Fruit fly (Drosophila melanogaster) whole organism, embryonic: ENCODE results near the gene CG15530.

Experiments used
- Aef1 ChIP-seq: fragments of 200-800 bp; sonication (Bioruptor generic); IDR thresholded peaks from 3 replicates; pipeline ENCODE4 v1.3.6; 2022; ENCODE audit warnings: missing biosample characterization, missing genetic modification characterization
- CG11093 ChIP-seq: fragments of 200-800 bp; sonication (Bioruptor generic); IDR thresholded peaks from 3 replicates; pipeline ENCODE4 v1.3.6; 2022; ENCODE audit warnings: missing biosample characterization, missing genetic modification characterization
- CG11504 ChIP-seq: fragments of 200-800 bp; sonication (Bioruptor generic); optimal IDR thresholded peaks from 3 replicates; lab custom pipeline; 2019; ENCODE audit warnings: missing biosample characterization, mild to moderate bottlenecking, missing genetic modification characterization, moderate library complexity
- CG12659 ChIP-seq: fragments of 200-800 bp; sonication (Bioruptor generic); optimal IDR thresholded peaks from 3 replicates; lab custom pipeline; 2017; ENCODE audit warnings: mild to moderate bottlenecking, missing biosample characterization, missing genetic modification reagents, missing genetic modification characterization
- CG12769 ChIP-seq: fragments of 200-800 bp; sonication (Bioruptor generic); optimal IDR thresholded peaks from 2 replicates; lab custom pipeline; 2019; ENCODE audit warnings: missing biosample characterization, mild to moderate bottlenecking, missing genetic modification characterization, moderate library complexity
- CG16779 ChIP-seq: fragments of 200-800 bp; sonication (Bioruptor generic); IDR thresholded peaks from 2 replicates; pipeline ENCODE4 v1.3.6; 2022; ENCODE audit warnings: missing biosample characterization, missing genetic modification characterization
- CG17385 ChIP-seq: fragments of 200-800 bp; sonication (Bioruptor generic); optimal IDR thresholded peaks from 3 replicates; lab custom pipeline; 2018; ENCODE audit warnings: missing biosample characterization, mild to moderate bottlenecking, missing genetic modification characterization
- CG17912 ChIP-seq: fragments of 200-800 bp; sonication (Bioruptor generic); optimal IDR thresholded peaks from 2 replicates; lab custom pipeline; 2018; ENCODE audit warnings: missing biosample characterization, mild to moderate bottlenecking, missing genetic modification characterization
- CG18262 ChIP-seq: fragments of 200-800 bp; optimal IDR thresholded peaks from 3 replicates; lab custom pipeline; 2019; ENCODE audit warnings: missing biosample characterization, mild to moderate bottlenecking, missing genetic modification characterization, moderate library complexity
- CG2116 ChIP-seq: fragments of 200-800 bp; sonication (Bioruptor generic); optimal IDR thresholded peaks from 3 replicates; lab custom pipeline; 2018; ENCODE audit warnings: missing biosample characterization, mild to moderate bottlenecking, missing genetic modification characterization
- CG2712 ChIP-seq: fragments of 200-800 bp; optimal IDR thresholded peaks from 3 replicates; lab custom pipeline; 2019; ENCODE audit warnings: missing biosample characterization, mild to moderate bottlenecking, missing genetic modification characterization, moderate library complexity
- CG31441 ChIP-seq: fragments of 200-800 bp; sonication (Bioruptor generic); IDR thresholded peaks from 2 replicates; pipeline ENCODE4 v1.3.6; 2022; ENCODE audit warnings: missing biosample characterization, missing genetic modification characterization
- CG32772 ChIP-seq: fragments of 200-800 bp; sonication (Bioruptor generic); IDR thresholded peaks from 2 replicates; pipeline ENCODE4 v1.3.6; 2022; ENCODE audit warnings: missing biosample characterization, missing genetic modification characterization
- CG3407 ChIP-seq: fragments of 200-800 bp; sonication (Bioruptor generic); optimal IDR thresholded peaks from 2 replicates; lab custom pipeline; 2018; ENCODE audit warnings: missing biosample characterization, mild to moderate bottlenecking, missing genetic modification characterization
- CG6175 ChIP-seq: fragments of 200-800 bp; sonication (Bioruptor generic); IDR thresholded peaks from 3 replicates; pipeline ENCODE4 v1.3.6; 2022; ENCODE audit warnings: missing biosample characterization, missing genetic modification characterization
- CG6791 ChIP-seq: fragments of 200-800 bp; sonication (Bioruptor generic); IDR thresholded peaks from 3 replicates; pipeline ENCODE4 v1.3.6; 2022; ENCODE audit warnings: missing biosample characterization, missing genetic modification characterization; ENCODE audit not compliant: partially characterized antibody
- CG7357 ChIP-seq: fragments of 200-800 bp; sonication (Bioruptor generic); IDR thresholded peaks from 3 replicates; pipeline ENCODE4 v1.3.6; 2022; ENCODE audit warnings: missing biosample characterization, missing genetic modification characterization
- CG7963 ChIP-seq: fragments of 200-800 bp; sonication (Bioruptor generic); IDR thresholded peaks from 3 replicates; pipeline ENCODE4 v1.3.6; 2022; ENCODE audit warnings: missing biosample characterization, missing genetic modification characterization; ENCODE audit not compliant: partially characterized antibody
- CG8924 ChIP-seq: fragments of 200-800 bp; optimal IDR thresholded peaks from 3 replicates; lab custom pipeline; 2019; ENCODE audit warnings: missing biosample characterization, mild to moderate bottlenecking, missing genetic modification characterization, moderate library complexity
- Dref ChIP-seq: fragments of 200-800 bp; sonication (Bioruptor generic); IDR thresholded peaks from 2 replicates; pipeline ENCODE4 v1.3.6; 2022; ENCODE audit warnings: missing biosample characterization, missing genetic modification characterization
- Hsf ChIP-seq: fragments of 200-800 bp; sonication (Bioruptor generic); optimal IDR thresholded peaks from 3 replicates; lab custom pipeline; 2016; ENCODE audit warnings: missing biosample characterization, missing genetic modification characterization
- Rfx ChIP-seq: fragments of 200-800 bp; sonication (Bioruptor generic); IDR thresholded peaks from 2 replicates; pipeline ENCODE4 v1.3.6; 2022; ENCODE audit warnings: missing biosample characterization, missing genetic modification characterization
- Scr ChIP-seq: fragments of 200-800 bp; sonication (Bioruptor generic); IDR thresholded peaks from 2 replicates; pipeline ENCODE4 v1.3.6; 2022; ENCODE audit warnings: missing biosample characterization, missing genetic modification characterization; ENCODE audit not compliant: partially characterized antibody
- Sry-β ChIP-seq: fragments of 200-800 bp; sonication (Bioruptor generic); optimal IDR thresholded peaks from 2 replicates; lab custom pipeline; 2018; ENCODE audit warnings: missing biosample characterization, mild to moderate bottlenecking, missing genetic modification characterization, moderate library complexity
- TFAM ChIP-seq: fragments of 200-800 bp; sonication (Bioruptor generic); optimal IDR thresholded peaks from 2 replicates; lab custom pipeline; 2017; ENCODE audit warnings: missing biosample characterization, missing genetic modification characterization, inconsistent platforms
- Xbp1 ChIP-seq: fragments of 200-800 bp; sonication (Bioruptor generic); optimal IDR thresholded peaks from 3 replicates; lab custom pipeline; 2016; ENCODE audit warnings: missing biosample characterization, mild to moderate bottlenecking, missing genetic modification characterization
- bowl ChIP-seq: fragments of 200-800 bp; sonication (Bioruptor generic); IDR thresholded peaks from 2 replicates; pipeline ENCODE4 v1.3.6; 2022; ENCODE audit warnings: missing biosample characterization, missing genetic modification characterization
- h ChIP-seq: fragments of >200 bp; optimal IDR thresholded peaks from 2 replicates; lab custom pipeline; 2017
- hb ChIP-seq: fragments of 200-800 bp; sonication (Bioruptor generic); IDR thresholded peaks from 3 replicates; pipeline ENCODE4 v1.3.6; 2022; ENCODE audit warnings: missing biosample characterization, missing genetic modification characterization; ENCODE audit not compliant: partially characterized antibody
- inv ChIP-seq: fragments of 200-800 bp; sonication (Bioruptor generic); IDR thresholded peaks from 2 replicates; pipeline ENCODE4 v1.3.6; 2022; ENCODE audit warnings: missing biosample characterization, missing genetic modification characterization; ENCODE audit not compliant: partially characterized antibody
- lmd ChIP-seq: fragments of 200-800 bp; sonication (Bioruptor generic); IDR thresholded peaks from 2 replicates; pipeline ENCODE4 v1.3.6; 2022; ENCODE audit warnings: missing biosample characterization, missing genetic modification characterization
- peb ChIP-seq: fragments of 200-800 bp; sonication (Bioruptor generic); IDR thresholded peaks from 2 replicates; pipeline ENCODE4 v1.3.6; 2022; ENCODE audit warnings: missing biosample characterization, missing genetic modification characterization
- prd ChIP-seq, 3 experiments: fragments of >200 bp in 2 of 3; fragments of 200-800 bp in 1 of 3; sonication (Bioruptor generic) in 1 of 3; optimal IDR thresholded peaks in 2 of 3; IDR thresholded peaks in 1 of 3; 2 replicates in 2 of 3; 3 replicates in 1 of 3; pipeline versions ENCODE4 v1.3.6 to Lab custom; 2017 to 2022; ENCODE audit warnings: missing biosample characterization in 1 of 3, missing genetic modification characterization in 1 of 3
- pzg ChIP-seq: fragments of 200-800 bp; sonication (Bioruptor generic); optimal IDR thresholded peaks from 3 replicates; lab custom pipeline; 2018; ENCODE audit warnings: missing biosample characterization, mild to moderate bottlenecking, missing genetic modification characterization, moderate library complexity
- ssp ChIP-seq: fragments of 200-800 bp; sonication (Bioruptor generic); IDR thresholded peaks from 2 replicates; pipeline ENCODE4 v1.3.6; 2022; ENCODE audit warnings: missing biosample characterization, missing genetic modification characterization
- tgo ChIP-seq: fragments of 200-800 bp; sonication (Bioruptor generic); IDR thresholded peaks from 3 replicates; pipeline ENCODE4 v1.3.6; 2022; ENCODE audit warnings: missing biosample characterization, missing genetic modification characterization
- unc-4 ChIP-seq: fragments of 200-800 bp; sonication (Bioruptor generic); IDR thresholded peaks from 2 replicates; pipeline ENCODE4 v1.3.6; 2022; ENCODE audit warnings: missing biosample characterization, missing genetic modification characterization; ENCODE audit not compliant: partially characterized antibody
- z ChIP-seq: fragments of 200-800 bp; sonication (Bioruptor generic); IDR thresholded peaks from 3 replicates; pipeline ENCODE4 v1.3.6; 2022; ENCODE audit warnings: missing biosample characterization, missing genetic modification characterization

CG15530 gene

DNA sequence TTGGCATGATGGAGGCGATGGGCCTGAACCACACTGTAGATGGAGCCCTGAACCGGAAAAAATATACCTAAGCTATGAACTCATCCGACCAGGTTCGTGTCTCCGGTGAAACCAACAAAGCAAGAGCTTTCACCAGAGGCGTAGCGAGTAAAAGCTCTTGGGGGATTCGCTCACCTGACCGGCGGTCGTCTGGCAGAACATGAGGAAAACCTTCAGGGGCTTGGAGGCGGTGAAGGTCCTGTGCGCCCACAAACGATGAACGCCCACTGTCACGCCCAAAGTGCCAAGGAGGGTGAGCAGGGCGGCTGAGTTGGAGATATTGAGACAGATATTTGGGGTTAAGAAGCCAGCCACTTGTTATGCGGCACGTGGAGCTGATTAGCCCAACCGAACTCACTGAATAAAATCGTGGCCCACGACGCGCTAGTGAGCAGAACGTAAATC, 18.0 kb downstream of the CG15530 start (continued):
- TF ChIP-seq CG2116 (GFP tag; lab: Kevin White, UChicago): peak; percentile 0
- TF ChIP-seq CG17912 (GFP tag; lab: Kevin White, UChicago): no peak
- peak; percentile 46 for TF ChIP-seq Hsf
- no peak for TF ChIP-seq Aef1 (GFP tag; lab: Robert Waterston, UW)
- TF ChIP-seq CG16779 (GFP tag; lab: Robert Waterston, UW): peak; percentile 71
- no peak for TF ChIP-seq z
- TF ChIP-seq CG7963 (GFP tag; lab: Robert Waterston, UW): no peak
- 0 out of 3 replicates have a peak, but pooled peaks have one; percentile 28 for TF ChIP-seq CG11093 (GFP tag; lab: Robert Waterston, UW)
- TF ChIP-seq peb: 0 out of 2 replicates have a peak, but pooled peaks have one; percentile 17
- no peak for TF ChIP-seq bowl
- peak; percentile 65 for TF ChIP-seq CG12769 (tag; lab: Kevin White, UChicago)
- TF ChIP-seq tgo (GFP tag; lab: Robert Waterston, UW): peak; percentile 52
- TF ChIP-seq inv (GFP tag; lab: Robert Waterston, UW): no peak
- peak; percentile 28; the same call in 1 of the 2 replicates for TF ChIP-seq Dref (GFP tag; lab: Robert Waterston, UW)
- TF ChIP-seq CG31441 (GFP tag; lab: Robert Waterston, UW): no peak
- peak; percentile 47 for TF ChIP-seq CG12659 (GFP tag; lab: Kevin White, UChicago)
- peak; percentile 20 for TF ChIP-seq CG18262 (tag; lab: Kevin White, UChicago)
- 0 out of 2 replicates have a peak, but pooled peaks have one; percentile 20 for TF ChIP-seq CG32772 (GFP tag; lab: Robert Waterston, UW)
- TF ChIP-seq CG8924 (tag; lab: Kevin White, UChicago): no peak
- TF ChIP-seq prd (optimal IDR thresholded peaks at IDR 0.05; lab: Kevin White, UChicago): no peak
- TF ChIP-seq prd (GFP tag; IDR thresholded peaks at IDR 0.05; lab: Robert Waterston, UW): peak; percentile 69
- no peak for TF ChIP-seq CG7357 (GFP tag; lab: Robert Waterston, UW)
- TF ChIP-seq unc-4 (GFP tag; lab: Robert Waterston, UW): no peak
- no peak for TF ChIP-seq TFAM (GFP tag; lab: Kevin White, UChicago)
- TF ChIP-seq Sry-β (GFP tag; lab: Kevin White, UChicago): no peak
- TF ChIP-seq CG6791 (GFP tag; lab: Robert Waterston, UW): 0 out of 3 replicates have a peak, but pooled peaks have one; percentile 35
- peak; percentile 72 for TF ChIP-seq lmd (GFP tag; lab: Robert Waterston, UW)
- peak; percentile 25 for TF ChIP-seq CG2712 (tag; lab: Kevin White, UChicago)

DNA sequence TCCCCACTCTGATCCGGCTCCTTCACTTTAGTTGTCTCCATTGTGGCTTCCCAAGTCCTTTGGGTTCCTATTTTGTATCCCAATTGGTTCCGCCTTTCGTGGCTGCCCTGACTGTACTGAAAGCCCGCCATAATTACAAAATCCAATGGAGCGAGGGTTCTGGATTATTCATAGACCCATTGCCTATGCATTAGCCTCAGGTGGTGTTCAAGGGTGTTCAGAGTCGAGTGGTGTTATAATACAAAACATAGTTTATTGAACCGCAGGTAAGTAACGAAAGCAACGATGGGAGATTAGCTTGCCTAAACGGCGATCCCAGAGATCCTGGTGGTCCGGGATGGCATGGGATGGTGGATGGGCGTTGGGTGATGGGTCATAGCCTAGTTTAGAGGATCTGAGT, 18.5 kb downstream of the CG15530 start, which contains the start of gene CG15531:
TSS of gene CG15531 (minus strand) at position 101 of the 400 bp plus-strand sequence.
- TF ChIP-seq CG17385 (no peak), CG6175 (GFP tag; lab: Robert Waterston, UW) (no peak), ssp (GFP tag; lab: Robert Waterston, UW) (no peak), CG3407 (no peak), CG11504 (tag; lab: Kevin White, UChicago) (no peak), h (no peak), Rfx (GFP tag; lab: Robert Waterston, UW) (no peak), Xbp1 (GFP tag; lab: Kevin White, UChicago) (no peak), pzg (GFP tag; lab: Kevin White, UChicago) (no peak), Scr (GFP tag; lab: Robert Waterston, UW) (no peak), hb (GFP tag; lab: Robert Waterston, UW) (no peak)
